Worm (Caenorhabditis elegans) whole organism, L3 larva: Measurements from ENCODE around the gene ech-4.

Source experiments
- ama-1 ChIP-seq: fragments of 150-350 bp; optimal IDR thresholded peaks from 2 replicates; lab custom pipeline; 2018
- daf-12 ChIP-seq: fragments of 150-350 bp; optimal IDR thresholded peaks from 2 replicates; lab custom pipeline; 2014; ENCODE audit warnings: missing biosample characterization, missing genetic modification reagents, missing genetic modification characterization
- elt-1 ChIP-seq: fragments of 150-350 bp; optimal IDR thresholded peaks from 2 replicates; lab custom pipeline; 2014; ENCODE audit warnings: missing biosample characterization, missing genetic modification characterization
- elt-2 ChIP-seq: sonication (generic microtip); optimal IDR thresholded peaks from 2 replicates; lab custom pipeline; 2016; ENCODE audit warnings: missing genetic modification reagents, mild to moderate bottlenecking, missing genetic modification characterization, missing compliant biosample characterization
- fkh-2 ChIP-seq: fragments of 150-350 bp; optimal IDR thresholded peaks from 2 replicates; lab custom pipeline; 2014; ENCODE audit warnings: missing biosample characterization, missing genetic modification reagents, missing genetic modification characterization
- fos-1 ChIP-seq: fragments of 150-350 bp; optimal IDR thresholded peaks from 2 replicates; lab custom pipeline; 2014; ENCODE audit warnings: missing biosample characterization, missing genetic modification characterization
- lin-39 ChIP-seq: fragments of 150-350 bp; optimal IDR thresholded peaks from 2 replicates; lab custom pipeline; 2018; ENCODE audit warnings: missing biosample characterization, missing genetic modification reagents, missing genetic modification characterization
- mdl-1 ChIP-seq: fragments of 150-350 bp; optimal IDR thresholded peaks from 2 replicates; lab custom pipeline; 2014; ENCODE audit warnings: missing biosample characterization, missing genetic modification characterization
- nfya-1 ChIP-seq: sonication (generic microtip); optimal IDR thresholded peaks from 2 replicates; lab custom pipeline; 2017; ENCODE audit warnings: missing genetic modification characterization, mild to moderate bottlenecking, missing compliant biosample characterization, antibody characterized with exemption, moderate library complexity; ENCODE audit not compliant: insufficient read depth
- nhr-11 ChIP-seq: fragments of 150-350 bp; optimal IDR thresholded peaks from 2 replicates; lab custom pipeline; 2014; ENCODE audit warnings: missing biosample characterization, missing genetic modification characterization
- nhr-28 ChIP-seq: fragments of 150-350 bp; optimal IDR thresholded peaks from 2 replicates; lab custom pipeline; 2014; ENCODE audit warnings: missing biosample characterization, missing genetic modification characterization
- nhr-77 ChIP-seq: fragments of 150-350 bp; optimal IDR thresholded peaks from 2 replicates; lab custom pipeline; 2014; ENCODE audit warnings: missing biosample characterization, missing genetic modification characterization
- pqm-1 ChIP-seq: fragments of 150-350 bp; optimal IDR thresholded peaks from 2 replicates; lab custom pipeline; 2017; ENCODE audit warnings: missing biosample characterization, missing genetic modification characterization, inconsistent platforms
- skn-1 ChIP-seq: fragments of 150-350 bp; optimal IDR thresholded peaks from 2 replicates; lab custom pipeline; 2014; ENCODE audit warnings: missing biosample characterization, missing genetic modification characterization
- unc-62 ChIP-seq: fragments of 150-350 bp; sonication (generic microtip); optimal IDR thresholded peaks from 4 replicates; lab custom pipeline; 2014; ENCODE audit warnings: missing biosample characterization, missing genetic modification reagents, missing genetic modification characterization

The ech-4 gene

DNA sequence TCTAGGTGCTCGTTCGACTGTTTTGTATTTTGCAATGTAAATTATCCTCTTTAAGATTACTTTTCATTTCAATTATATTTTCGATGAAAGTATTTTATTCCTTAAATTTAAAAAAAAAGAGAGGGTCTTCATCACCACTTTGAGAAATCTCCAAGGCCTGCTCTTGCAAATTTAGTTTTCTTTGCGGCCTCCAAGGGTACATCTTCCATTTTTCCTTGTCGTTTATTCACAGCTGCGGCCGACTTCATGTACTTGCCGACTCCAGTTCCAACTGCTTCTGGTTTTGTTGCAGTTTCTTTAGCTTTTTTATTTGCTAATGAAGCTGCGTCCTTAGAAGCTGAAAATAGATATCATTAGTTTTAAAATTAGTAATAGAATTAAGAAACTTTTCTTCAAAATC is 49.9 kb downstream of the ech-4 start:
- TF ChIP-seq nhr-77 (no peak), nfya-1 (tag; lab: Kevin White, UChicago) (no peak), mdl-1 (tag; lab: Kevin White, UChicago) (no peak), lin-39 (no peak), elt-2 (tag; lab: Kevin White, UChicago) (no peak), ama-1 (lab: Kevin White, UChicago) (no peak), skn-1 (tag; lab: Kevin White, UChicago) (no peak), nhr-11 (tag; lab: Kevin White, UChicago) (no peak), unc-62 (GFP tag; lab: Kevin White, UChicago) (no peak), pqm-1 (no peak), fos-1 (tag; lab: Kevin White, UChicago) (no peak), daf-12 (no peak), elt-1 (tag; lab: Kevin White, UChicago) (no peak), fkh-2 (no peak), nhr-28 (no peak)
